Worm (Caenorhabditis elegans): ENCODE measurements around the gene C40C9.4.

The C40C9.4 gene

ce11 chrX:13633876-13634479 is 16.9 kb upstream of the C40C9.4 start:
- TF ChIP-seq C34F6.9 (tag; optimal IDR thresholded peaks at IDR 0.05), result peak; percentile 22
- TF ChIP-seq ZK546.5 (tag; optimal IDR thresholded peaks at IDR 0.05), result no peak
- peak; percentile 7 for TF ChIP-seq F13H6.1 (tag; optimal IDR thresholded peaks at IDR 0.05)
- no peak for TF ChIP-seq snpc-4 (tag; optimal IDR thresholded peaks at IDR 0.05)
- TF ChIP-seq nhr-77 (tag; optimal IDR thresholded peaks at IDR 0.05), result no peak
- peak; percentile 40 for TF ChIP-seq sma-9 (GFP tag; optimal IDR thresholded peaks at IDR 0.05)
- no peak for TF ChIP-seq sma-9 (tag; optimal IDR thresholded peaks at IDR 0.05)

ce11 chrX:13637526-13637925 is 13.4 kb upstream of the C40C9.4 start:
- TF ChIP-seq sma-9 (GFP tag; optimal IDR thresholded peaks at IDR 0.05) (peak; percentile 21), sma-9 (tag; optimal IDR thresholded peaks at IDR 0.05) (no peak), dmd-4 (tag; optimal IDR thresholded peaks at IDR 0.05) (no peak), R02D3.7 (tag; optimal IDR thresholded peaks at IDR 0.05) (no peak), F13H6.1 (tag; optimal IDR thresholded peaks at IDR 0.05) (peak; percentile 24), ZK546.5 (tag; optimal IDR thresholded peaks at IDR 0.05) (no peak), lin-39 (tag; optimal IDR thresholded peaks at IDR 0.05) (no peak), ztf-4 (tag; optimal IDR thresholded peaks at IDR 0.05) (no peak)

ce11 chrX:13638351-13638958 is 12.4 kb upstream of the C40C9.4 start:
- TF ChIP-seq F13H6.1 (tag; optimal IDR thresholded peaks at IDR 0.05) (peak; percentile 69), mdl-1 (tag; optimal IDR thresholded peaks at IDR 0.05) (no peak), sem-4 (tag; optimal IDR thresholded peaks at IDR 0.05) (peak; percentile 11), lin-39 (tag; optimal IDR thresholded peaks at IDR 0.05) (peak; percentile 9), nhr-21 (tag; optimal IDR thresholded peaks at IDR 0.05) (no peak), sma-9 (GFP tag; optimal IDR thresholded peaks at IDR 0.05) (peak; percentile 31), sma-9 (tag; optimal IDR thresholded peaks at IDR 0.05) (no peak), nhr-77 (tag; optimal IDR thresholded peaks at IDR 0.05) (no peak), C34F6.9 (tag; optimal IDR thresholded peaks at IDR 0.05) (peak; percentile 17), elt-1 (tag; optimal IDR thresholded peaks at IDR 0.05) (no peak), nhr-129 (tag; optimal IDR thresholded peaks at IDR 0.05) (peak; percentile 53)

ce11 chrX:13639577-13639976 is 11.3 kb upstream of the C40C9.4 start, which contains the start of gene twk-20:
TSS of gene twk-20 (plus strand) at chrX:13639877.
- TF ChIP-seq alr-1 (tag; optimal IDR thresholded peaks at IDR 0.05), result no peak
- TF ChIP-seq ceh-82 (tag; optimal IDR thresholded peaks at IDR 0.05), result no peak
- TF ChIP-seq crh-2 (tag; optimal IDR thresholded peaks at IDR 0.05), result no peak
- no peak for TF ChIP-seq ceh-16 (tag; optimal IDR thresholded peaks at IDR 0.05)
- no peak for TF ChIP-seq nhr-129 (tag; optimal IDR thresholded peaks at IDR 0.05)
- no peak for TF ChIP-seq ZK546.5 (tag; optimal IDR thresholded peaks at IDR 0.05)
- no peak for TF ChIP-seq nhr-23 (tag; optimal IDR thresholded peaks at IDR 0.05)
- no peak for TF ChIP-seq blmp-1 (tag; optimal IDR thresholded peaks at IDR 0.05; ENCODE audit: insufficient read depth)
- TF ChIP-seq ztf-4 (tag; optimal IDR thresholded peaks at IDR 0.05), result no peak
- no peak for TF ChIP-seq nhr-6 (tag; optimal IDR thresholded peaks at IDR 0.05)

ce11 chrX:13644884-13645283 is 6.0 kb upstream of the C40C9.4 start:
- TF ChIP-seq mab-5 (tag; optimal IDR thresholded peaks at IDR 0.05), result peak; percentile 3
- TF ChIP-seq unc-55 (GFP tag; optimal IDR thresholded peaks at IDR 0.05), result peak; percentile 82
- no peak for TF ChIP-seq C34F6.9 (tag; optimal IDR thresholded peaks at IDR 0.05)

ce11 chrX:13646798-13647197 is 4.1 kb upstream of the C40C9.4 start, which contains the start of gene acr-9:
TSS of gene acr-9 (minus strand) at chrX:13646898.
- TF ChIP-seq nhr-237 (tag; optimal IDR thresholded peaks at IDR 0.05) (no peak), skn-1 (tag; optimal IDR thresholded peaks at IDR 0.05) (no peak), sem-4 (tag; optimal IDR thresholded peaks at IDR 0.05) (no peak), sma-3 (GFP tag; optimal IDR thresholded peaks at IDR 0.05) (no peak), ztf-11 (tag; optimal IDR thresholded peaks at IDR 0.05) (no peak), crh-2 (tag; optimal IDR thresholded peaks at IDR 0.05) (no peak), nhr-77 (tag; optimal IDR thresholded peaks at IDR 0.05) (no peak), peb-1 (tag; optimal IDR thresholded peaks at IDR 0.05) (no peak), nhr-129 (tag; optimal IDR thresholded peaks at IDR 0.05) (no peak), gmeb-1 (tag; optimal IDR thresholded peaks at IDR 0.05) (no peak), lin-39 (tag; optimal IDR thresholded peaks at IDR 0.05) (no peak), lsy-2 (tag; optimal IDR thresholded peaks at IDR 0.05) (no peak), elt-3 (tag; optimal IDR thresholded peaks at IDR 0.05) (no peak), F13H6.1 (tag; optimal IDR thresholded peaks at IDR 0.05) (no peak), ceh-82 (tag; optimal IDR thresholded peaks at IDR 0.05) (no peak), zag-1 (tag; optimal IDR thresholded peaks at IDR 0.05) (no peak), dmd-4 (tag; optimal IDR thresholded peaks at IDR 0.05) (no peak), nhr-6 (tag; optimal IDR thresholded peaks at IDR 0.05) (no peak), ceh-16 (tag; optimal IDR thresholded peaks at IDR 0.05) (no peak)

Measured in whole organism, L2 larva.